Fruit fly (Drosophila melanogaster): ENCODE data around the gene Tsp39D.

Gene Tsp39D

DNA sequence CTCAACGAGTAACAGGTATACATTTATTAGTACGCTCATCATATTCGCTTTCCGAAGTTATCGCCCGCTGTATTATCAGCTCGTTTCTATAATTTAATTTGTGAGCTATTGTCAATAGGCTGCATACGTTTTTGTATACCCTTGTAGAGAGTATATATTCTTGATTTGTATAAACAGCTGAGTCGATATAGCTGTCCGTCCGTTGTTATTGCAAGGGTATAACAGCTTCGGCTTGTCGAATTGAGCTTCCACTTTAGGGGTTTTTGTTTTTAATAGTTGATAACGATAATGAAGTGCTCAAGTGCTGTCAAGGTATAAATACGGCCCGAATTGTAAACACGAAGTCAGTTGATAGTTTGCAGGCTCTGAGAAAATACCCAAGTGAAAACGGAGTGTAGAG is 26.5 kb downstream of the Tsp39D start, which contains the start of gene CG8665 (continued):
- TF ChIP-seq seq (GFP tag; IDR thresholded peaks at IDR 0.05) (no peak; the same call in 1 of the 2 replicates), CG31224 (GFP tag; IDR thresholded peaks at IDR 0.05) (no peak), CG14667 (GFP tag; IDR thresholded peaks at IDR 0.05) (no peak), CG5180 (GFP tag; optimal IDR thresholded peaks at IDR 0.05) (no peak), btn (GFP tag; optimal IDR thresholded peaks at IDR 0.05) (no peak), ttk (GFP tag; IDR thresholded peaks at IDR 0.05) (no peak), amos (GFP tag; IDR thresholded peaks at IDR 0.05; ENCODE audit: partially characterized antibody) (no peak), CG6854 (GFP tag; optimal IDR thresholded peaks at IDR 0.05) (peak; percentile 2), Aef1 (GFP tag; IDR thresholded peaks at IDR 0.05) (no peak; the same call in 2 of the 3 replicates), Hr78 (GFP tag; optimal IDR thresholded peaks at IDR 0.05) (no peak), CG9797 (GFP tag; optimal IDR thresholded peaks at IDR 0.05) (no peak), Mad (GFP tag; optimal IDR thresholded peaks at IDR 0.05) (no peak), CG8290 (GFP tag; optimal IDR thresholded peaks at IDR 0.05) (no peak), CG8290 (tag; optimal IDR thresholded peaks at IDR 0.05) (peak in 1 of 2 experiments; percentile 69), so (GFP tag; IDR thresholded peaks at IDR 0.05) (no peak), ranshi (GFP tag; IDR thresholded peaks at IDR 0.05) (no peak), fd64A (GFP tag; optimal IDR thresholded peaks at IDR 0.05) (no peak), CG10431 (GFP tag; optimal IDR thresholded peaks at IDR 0.05) (no peak), sim (GFP tag; IDR thresholded peaks at IDR 0.05) (no peak), CG7928 (GFP tag; optimal IDR thresholded peaks at IDR 0.05) (no peak), Dll (GFP tag; IDR thresholded peaks at IDR 0.05; ENCODE audit: partially characterized antibody) (no peak), Xrp1 (GFP tag; IDR thresholded peaks at IDR 0.05) (no peak), CG14441 (GFP tag; IDR thresholded peaks at IDR 0.05) (peak; percentile 60), bowl (GFP tag; IDR thresholded peaks at IDR 0.05) (no peak), CG17361 (GFP tag; IDR thresholded peaks at IDR 0.05) (no peak), Usf (GFP tag; optimal IDR thresholded peaks at IDR 0.05) (no peak), C15 (GFP tag; IDR thresholded peaks at IDR 0.05) (no peak), pnt (GFP tag; optimal IDR thresholded peaks at IDR 0.05) (no peak), kah (GFP tag; optimal IDR thresholded peaks at IDR 0.05) (no peak), trh (GFP tag; optimal IDR thresholded peaks at IDR 0.05) (no peak), gcm (GFP tag; optimal IDR thresholded peaks at IDR 0.05) (no peak), CG2712 (tag; optimal IDR thresholded peaks at IDR 0.05) (peak; percentile 22), ERR (GFP tag; optimal IDR thresholded peaks at IDR 0.05) (peak; percentile 7), CG7963 (GFP tag; IDR thresholded peaks at IDR 0.05; ENCODE audit: partially characterized antibody) (no peak), fu2 (GFP tag; optimal IDR thresholded peaks at IDR 0.05) (no peak), vvl (GFP tag; IDR thresholded peaks at IDR 0.05) (no peak; the same call in 1 of the 2 replicates), fru (optimal IDR thresholded peaks at IDR 0.05) (no peak), Drgx (GFP tag; IDR thresholded peaks at IDR 0.05) (no peak), en (GFP tag; optimal IDR thresholded peaks at IDR 0.05) (no peak), H2.0 (GFP tag; IDR thresholded peaks at IDR 0.05) (0 out of 2 replicates have a peak, but pooled peaks have one; percentile 33), vfl (GFP tag; optimal IDR thresholded peaks at IDR 0.05) (no peak), Ets65A (GFP tag) (peak; percentile 34), CG10274 (GFP tag; optimal IDR thresholded peaks at IDR 0.05) (peak; percentile 49), CG30020 (tag; optimal IDR thresholded peaks at IDR 0.05) (no peak), Dek (tag; optimal IDR thresholded peaks at IDR 0.05) (no peak), Asciz (GFP tag; optimal IDR thresholded peaks at IDR 0.05) (no peak), gfzf (GFP tag; optimal IDR thresholded peaks at IDR 0.05) (no peak), CG7745 (tag; optimal IDR thresholded peaks at IDR 0.05) (no peak), Vsx1 (GFP tag; optimal IDR thresholded peaks at IDR 0.05) (no peak), rib (GFP tag; IDR thresholded peaks at IDR 0.05) (no peak), CG17802 (tag; optimal IDR thresholded peaks at IDR 0.05) (no peak), ab (GFP tag; optimal IDR thresholded peaks at IDR 0.05) (no peak), pho (GFP tag; optimal IDR thresholded peaks at IDR 0.05) (peak; percentile 44)

All from whole organism, embryonic.